Worm (Caenorhabditis elegans): ENCODE results near the gene svop-1.

ce11 chrIII:8847722-8848121 lies 37.6 kb downstream of the svop-1 start:
- no peak for TF ChIP-seq ZK546.5 (tag; optimal IDR thresholded peaks at IDR 0.05)
- TF ChIP-seq nhr-25 (tag; optimal IDR thresholded peaks at IDR 0.05): no peak
- no peak for TF ChIP-seq nhr-28 (tag; optimal IDR thresholded peaks at IDR 0.05)
- TF ChIP-seq nhr-43 (tag; optimal IDR thresholded peaks at IDR 0.05; ENCODE audit: poor library complexity, severe bottlenecking): peak; percentile 30
- no peak for TF ChIP-seq daf-12 (tag; optimal IDR thresholded peaks at IDR 0.05)
- TF ChIP-seq pha-4 (tag; optimal IDR thresholded peaks at IDR 0.05): peak; percentile 73
- no peak for TF ChIP-seq elt-1 (tag; optimal IDR thresholded peaks at IDR 0.05)
- TF ChIP-seq skn-1 (tag; optimal IDR thresholded peaks at IDR 0.05): no peak
- TF ChIP-seq nhr-76 (tag; optimal IDR thresholded peaks at IDR 0.05): no peak
- TF ChIP-seq fkh-2 (tag; optimal IDR thresholded peaks at IDR 0.05): no peak
- peak; percentile 32 for TF ChIP-seq nfya-1 (tag; optimal IDR thresholded peaks at IDR 0.05; ENCODE audit: insufficient read depth)
- no peak for TF ChIP-seq fos-1 (tag; optimal IDR thresholded peaks at IDR 0.05)
